Fruit fly (Drosophila melanogaster): Measurements from ENCODE around the gene PGAP5.

The PGAP5 gene

dm6 chr2L:8204996-8205567 is 6.4 kb downstream of the PGAP5 start, which contains the start of gene SLC5A11 (continued):
- peak; percentile 89 for TF ChIP-seq kah (GFP tag; optimal IDR thresholded peaks at IDR 0.05)
- TF ChIP-seq row (GFP tag; IDR thresholded peaks at IDR 0.05), result peak; percentile 100
- peak; percentile 75 for TF ChIP-seq mirr (GFP tag; optimal IDR thresholded peaks at IDR 0.05)
- TF ChIP-seq vfl (GFP tag; optimal IDR thresholded peaks at IDR 0.05), result peak; percentile 51
- peak; percentile 89 for TF ChIP-seq sqz (GFP tag; optimal IDR thresholded peaks at IDR 0.05)
- peak; percentile 95 for TF ChIP-seq ase (GFP tag; IDR thresholded peaks at IDR 0.05)
- peak; percentile 89 for TF ChIP-seq nerfin-1 (tag; optimal IDR thresholded peaks at IDR 0.05)
- TF ChIP-seq HLHmδ (GFP tag; optimal IDR thresholded peaks at IDR 0.05), result no peak
- TF ChIP-seq CG10267 (tag; optimal IDR thresholded peaks at IDR 0.05), result peak; percentile 97
- peak; percentile 90 for TF ChIP-seq nom (GFP tag; optimal IDR thresholded peaks at IDR 0.05)
- TF ChIP-seq tin (GFP tag; optimal IDR thresholded peaks at IDR 0.05), result peak; percentile 99
- peak; percentile 100 for TF ChIP-seq Med (GFP tag)
- TF ChIP-seq TFAM (GFP tag; optimal IDR thresholded peaks at IDR 0.05), result peak; percentile 40
- peak; percentile 14 for TF ChIP-seq luna (GFP tag; optimal IDR thresholded peaks at IDR 0.05)
- TF ChIP-seq Sry-β (GFP tag; optimal IDR thresholded peaks at IDR 0.05), result peak; percentile 44
- peak; percentile 100 for TF ChIP-seq Aef1 (GFP tag; IDR thresholded peaks at IDR 0.05)
- peak; percentile 88 for TF ChIP-seq ac (GFP tag; optimal IDR thresholded peaks at IDR 0.05)
- TF ChIP-seq NC2α (GFP tag; optimal IDR thresholded peaks at IDR 0.05), result peak; percentile 22
- peak; percentile 99 for TF ChIP-seq CG7556 (GFP tag; optimal IDR thresholded peaks at IDR 0.05)
- TF ChIP-seq hb (GFP tag; IDR thresholded peaks at IDR 0.05; ENCODE audit: partially characterized antibody), result no peak
- peak; percentile 74 for TF ChIP-seq CG6654 (GFP tag; optimal IDR thresholded peaks at IDR 0.05)
- TF ChIP-seq CG8290 (GFP tag; optimal IDR thresholded peaks at IDR 0.05), result peak; percentile 93
- TF ChIP-seq CG8290 (tag; optimal IDR thresholded peaks at IDR 0.05), result peak in 1 of 2 experiments; percentile 57
- TF ChIP-seq Bdp1 (GFP tag; optimal IDR thresholded peaks at IDR 0.05), result peak; percentile 40
- no peak for TF ChIP-seq CG2129 (GFP tag; IDR thresholded peaks at IDR 0.05; ENCODE audit: partially characterized antibody)
- TF ChIP-seq ind (GFP tag; optimal IDR thresholded peaks at IDR 0.05), result peak; percentile 96
- peak; percentile 95 for TF ChIP-seq dimm (GFP tag; IDR thresholded peaks at IDR 0.05)
- TF ChIP-seq Bteb2 (GFP tag; optimal IDR thresholded peaks at IDR 0.05), result peak; percentile 41
- peak; percentile 97 for TF ChIP-seq CG34422 (GFP tag; IDR thresholded peaks at IDR 0.05)
- peak; percentile 96 for TF ChIP-seq CG33213 (GFP tag; optimal IDR thresholded peaks at IDR 0.05)
- peak; percentile 43 for TF ChIP-seq Myb (GFP tag; optimal IDR thresholded peaks at IDR 0.05)
- peak; percentile 91 for TF ChIP-seq CG6175 (GFP tag; IDR thresholded peaks at IDR 0.05)
- peak; percentile 59 for TF ChIP-seq CG17912 (GFP tag; optimal IDR thresholded peaks at IDR 0.05)
- TF ChIP-seq CG18599 (GFP tag; optimal IDR thresholded peaks at IDR 0.05), result peak; percentile 99
- peak; percentile 92 for TF ChIP-seq GATAe (GFP tag; conservative IDR thresholded peaks at IDR 0.05)
- TF ChIP-seq CG16779 (GFP tag; IDR thresholded peaks at IDR 0.05), result peak; percentile 88
- peak; percentile 94 for TF ChIP-seq ara (GFP tag; IDR thresholded peaks at IDR 0.05)
- peak; percentile 93 for TF ChIP-seq CG4328 (GFP tag; optimal IDR thresholded peaks at IDR 0.05)
- TF ChIP-seq CG12236 (GFP tag; optimal IDR thresholded peaks at IDR 0.05), result peak; percentile 36
- peak; percentile 83 for TF ChIP-seq CG12769 (tag; optimal IDR thresholded peaks at IDR 0.05)
- TF ChIP-seq HHEX (GFP tag; optimal IDR thresholded peaks at IDR 0.05), result peak; percentile 97
- no peak for TF ChIP-seq Hr39 (optimal IDR thresholded peaks at IDR 0.05)
- TF ChIP-seq Optix (GFP tag; IDR thresholded peaks at IDR 0.05), result peak; percentile 68; the same call in 2 of the 3 replicates
- peak; percentile 79 for TF ChIP-seq chn (GFP tag; optimal IDR thresholded peaks at IDR 0.05)
- TF ChIP-seq gt (GFP tag; IDR thresholded peaks at IDR 0.05), result peak; percentile 83; the same call in 1 of the 2 replicates
- TF ChIP-seq usp (GFP tag; optimal IDR thresholded peaks at IDR 0.05), result no peak
- peak; percentile 100 for TF ChIP-seq Max (GFP tag; optimal IDR thresholded peaks at IDR 0.05)
- TF ChIP-seq tio (GFP tag; optimal IDR thresholded peaks at IDR 0.05), result peak; percentile 90
- TF ChIP-seq gcm (GFP tag; optimal IDR thresholded peaks at IDR 0.05), result peak; percentile 96
- peak; percentile 75 for TF ChIP-seq CG17186 (GFP tag; optimal IDR thresholded peaks at IDR 0.05)
- peak; percentile 97 for TF ChIP-seq CG3838 (GFP tag; optimal IDR thresholded peaks at IDR 0.05)
